Worm (Caenorhabditis elegans): ENCODE measurements around the gene F09E5.16.

ce11 chrII:5374967-5375366, 9.4 kb upstream of the F09E5.16 start, which contains the start of gene algn-2:
- TF ChIP-seq nhr-76 (tag; optimal IDR thresholded peaks at IDR 0.05) (no peak), drap-1 (GFP tag; optimal IDR thresholded peaks at IDR 0.05) (no peak), pha-4 (tag; optimal IDR thresholded peaks at IDR 0.05) (no peak)
